Worm (Caenorhabditis elegans): ENCODE results near the gene C35A5.6.

- TF ChIP-seq cog-1 (tag; optimal IDR thresholded peaks at IDR 0.05) (no peak), ztf-23 (GFP tag; IDR thresholded peaks at IDR 0.05) (no peak), ref-1 (GFP tag; conservative IDR thresholded peaks at IDR 0.05) (no peak), flt-1 (GFP tag; IDR thresholded peaks at IDR 0.05) (no peak), ztf-29 (GFP tag; IDR thresholded peaks at IDR 0.05) (no peak), T22C8.4 (GFP tag; IDR thresholded peaks at IDR 0.05) (no peak)
Observed at ce11 chrV:10557094-10557493, 48.2 kb downstream of the C35A5.6 start.

All from whole organism, midembryonic.